Worm (Caenorhabditis elegans): Measurements from ENCODE around the gene srt-65.

Gene srt-65

DNA sequence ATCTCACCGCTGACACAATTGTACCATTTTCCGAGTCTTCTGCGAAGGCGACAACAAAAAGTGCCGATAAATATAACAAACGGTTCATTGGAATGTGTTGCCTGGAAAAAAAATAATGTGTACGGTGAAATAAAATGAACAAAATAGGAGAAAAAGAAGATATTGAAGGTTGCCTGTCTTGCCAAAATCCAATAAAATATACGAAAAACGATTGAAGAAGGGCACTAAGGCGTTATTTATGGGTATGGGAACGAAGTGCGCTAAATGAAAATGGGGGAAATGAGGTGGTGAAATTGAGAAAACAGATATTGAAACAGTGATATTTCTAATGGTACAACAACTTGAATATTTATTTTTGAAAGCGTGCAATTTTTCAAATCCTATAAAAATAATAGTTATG, 25.5 kb upstream of the srt-65 start, which contains the start of gene Y47A7.2:
Gene Y47A7.2, minus strand, starts transcription at position 101 of the 400 bp plus-strand sequence.
- no peak for TF ChIP-seq sox-2 (GFP tag; IDR thresholded peaks at IDR 0.05)
- TF ChIP-seq ceh-18 (tag; optimal IDR thresholded peaks at IDR 0.05) = no peak
- TF ChIP-seq ceh-48 (tag; optimal IDR thresholded peaks at IDR 0.05) = no peak
- no peak for TF ChIP-seq ref-2 (tag; optimal IDR thresholded peaks at IDR 0.05)
- no peak for TF ChIP-seq ceh-19 (GFP tag; optimal IDR thresholded peaks at IDR 0.05)
- TF ChIP-seq tbx-7 (tag; optimal IDR thresholded peaks at IDR 0.05) = no peak
- TF ChIP-seq hlh-15 (tag; optimal IDR thresholded peaks at IDR 0.05) = no peak
- no peak for TF ChIP-seq pros-1 (tag; optimal IDR thresholded peaks at IDR 0.05)
- no peak for TF ChIP-seq ceh-6 (GFP tag; optimal IDR thresholded peaks at IDR 0.05)
- TF ChIP-seq C08G9.2 (tag; optimal IDR thresholded peaks at IDR 0.05) = no peak
- no peak for TF ChIP-seq nhr-232 (tag; optimal IDR thresholded peaks at IDR 0.05)
- TF ChIP-seq K02D7.2 (tag; optimal IDR thresholded peaks at IDR 0.05) = no peak
- no peak for TF ChIP-seq fkh-10 (GFP tag; optimal IDR thresholded peaks at IDR 0.05)
- TF ChIP-seq rnt-1 (tag; optimal IDR thresholded peaks at IDR 0.05) = no peak
- TF ChIP-seq nfya-1 (tag; optimal IDR thresholded peaks at IDR 0.05) = no peak
- TF ChIP-seq nhr-11 (tag; optimal IDR thresholded peaks at IDR 0.05) = no peak
- no peak for TF ChIP-seq odd-2 (tag; optimal IDR thresholded peaks at IDR 0.05)
- no peak for TF ChIP-seq dmd-4 (tag; optimal IDR thresholded peaks at IDR 0.05; ENCODE audit: borderline replicate concordance)

DNA sequence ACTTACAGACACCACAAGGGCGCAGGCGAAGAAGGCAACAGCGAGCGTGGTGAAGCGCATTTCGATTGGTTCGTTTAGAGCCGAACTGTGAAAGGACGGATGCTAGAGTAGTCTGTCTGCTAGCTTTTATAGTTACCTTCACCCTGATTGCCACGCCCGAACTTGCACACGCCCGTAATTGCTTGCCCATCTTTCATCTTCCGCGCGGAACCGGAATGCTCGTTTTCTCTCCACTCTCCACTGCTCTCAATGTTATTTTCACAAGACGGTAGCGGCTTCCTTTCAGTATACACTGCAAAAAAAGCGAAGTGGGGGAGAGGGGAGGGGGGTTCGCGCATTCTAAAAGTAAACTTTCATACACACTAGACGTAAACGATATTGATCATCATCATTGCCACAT, 21.8 kb upstream of the srt-65 start, which contains the start of gene abu-8:
Gene abu-8, minus strand, starts transcription at position 101 of the 400 bp plus-strand sequence.
- TF ChIP-seq pros-1 (tag; optimal IDR thresholded peaks at IDR 0.05) = no peak
- no peak for TF ChIP-seq pqm-1 (tag; optimal IDR thresholded peaks at IDR 0.05)
- no peak for TF ChIP-seq odd-2 (tag; optimal IDR thresholded peaks at IDR 0.05)
- no peak for TF ChIP-seq K02D7.2 (tag; optimal IDR thresholded peaks at IDR 0.05)
- TF ChIP-seq ceh-9 (tag; optimal IDR thresholded peaks at IDR 0.05) = no peak
- TF ChIP-seq madf-2 (tag; optimal IDR thresholded peaks at IDR 0.05) = no peak
- no peak for TF ChIP-seq ets-4 (tag; optimal IDR thresholded peaks at IDR 0.05)
- no peak for TF ChIP-seq elt-2 (tag; optimal IDR thresholded peaks at IDR 0.05)
- no peak for TF ChIP-seq ceh-30 (tag; optimal IDR thresholded peaks at IDR 0.05)

DNA sequence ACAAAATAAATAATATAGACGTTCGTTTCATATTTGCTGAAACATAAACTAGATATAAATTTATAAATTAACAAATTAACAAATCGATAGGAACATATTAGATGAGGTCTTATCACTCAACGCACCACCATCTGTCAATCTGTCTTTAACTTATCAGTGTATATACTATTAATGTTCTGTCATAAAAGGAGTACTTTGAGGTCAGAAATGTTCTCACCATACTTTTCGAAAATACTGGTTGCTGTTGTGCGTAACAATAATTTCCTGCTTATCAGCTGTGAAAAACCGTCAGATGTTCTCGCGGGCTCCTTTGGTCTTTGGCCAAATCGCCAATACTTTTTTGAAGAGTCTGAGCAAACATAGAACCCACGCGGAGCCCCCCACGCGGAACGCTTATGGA, 19.8 kb upstream of the srt-65 start, which contains the start of gene C03A7.13:
Gene C03A7.13, minus strand, starts transcription at position 43 of the 400 bp plus-strand sequence.
- TF ChIP-seq pqm-1 (tag; optimal IDR thresholded peaks at IDR 0.05) (no peak), ahr-1 (tag; optimal IDR thresholded peaks at IDR 0.05) (no peak), tbx-2 (tag; optimal IDR thresholded peaks at IDR 0.05) (no peak), nfya-1 (tag; optimal IDR thresholded peaks at IDR 0.05) (no peak), ceh-6 (GFP tag; optimal IDR thresholded peaks at IDR 0.05) (no peak), ceh-14 (tag; optimal IDR thresholded peaks at IDR 0.05) (no peak), sox-2 (GFP tag; IDR thresholded peaks at IDR 0.05) (no peak), ceh-22 (tag; optimal IDR thresholded peaks at IDR 0.05) (no peak), lin-11 (tag; optimal IDR thresholded peaks at IDR 0.05) (no peak), hlh-8 (tag; optimal IDR thresholded peaks at IDR 0.05) (no peak), che-1 (tag; optimal IDR thresholded peaks at IDR 0.05) (no peak), ets-4 (tag; optimal IDR thresholded peaks at IDR 0.05) (no peak), ceh-2 (tag; optimal IDR thresholded peaks at IDR 0.05) (no peak), K09A11.1 (tag; optimal IDR thresholded peaks at IDR 0.05; ENCODE audit: insufficient read depth) (no peak), dve-1 (tag; optimal IDR thresholded peaks at IDR 0.05) (no peak), ceh-48 (tag; optimal IDR thresholded peaks at IDR 0.05) (no peak), ceh-31 (tag; optimal IDR thresholded peaks at IDR 0.05) (no peak), T23F11.4 (GFP tag; optimal IDR thresholded peaks at IDR 0.05) (no peak), ceh-19 (GFP tag; optimal IDR thresholded peaks at IDR 0.05) (no peak)

DNA sequence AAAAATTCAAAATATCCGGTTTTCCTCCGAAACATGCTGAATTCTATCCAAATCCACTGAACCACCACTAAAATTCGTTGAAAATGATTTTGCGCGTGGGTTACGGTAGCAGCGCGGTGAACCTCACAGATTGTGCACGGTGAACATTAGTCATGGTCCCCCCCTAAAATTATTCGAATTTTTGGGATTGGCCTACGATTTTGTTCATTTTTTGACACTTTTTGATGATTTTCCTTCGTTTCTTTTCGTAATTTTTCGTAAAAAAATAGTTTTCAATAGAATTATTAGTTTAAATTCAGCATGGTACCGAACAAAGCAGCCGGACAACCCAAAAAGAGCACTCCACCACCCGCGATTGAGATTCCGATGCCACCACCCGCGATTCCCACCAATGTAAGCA, 8.9 kb upstream of the srt-65 start, which contains the start of gene C03A7.2:
Gene C03A7.2, plus strand, starts transcription at position 301 of the 400 bp plus-strand sequence.
- TF ChIP-seq hlh-30 (tag; optimal IDR thresholded peaks at IDR 0.05; ENCODE audit: insufficient read depth) = no peak

Data from whole organism, late embryonic.